Fruit fly (Drosophila melanogaster) whole organism, wandering third instar larva: ENCODE measurements around the gene GstD3.

Source experiments
- Abd-B ChIP-seq: fragments of >200 bp; optimal IDR thresholded peaks from 2 replicates; lab custom pipeline; 2017; ENCODE audit warnings: missing biosample characterization, missing genetic modification characterization
- CG32264 ChIP-seq: fragments of 200-800 bp; sonication (Bioruptor generic); optimal IDR thresholded peaks from 2 replicates; lab custom pipeline; 2016; ENCODE audit warnings: missing biosample characterization, missing genetic modification characterization
- CrebA ChIP-seq: fragments of 200-800 bp; sonication (Bioruptor generic); optimal IDR thresholded peaks from 2 replicates; lab custom pipeline; 2016; ENCODE audit warnings: missing biosample characterization, mild to moderate bottlenecking, missing genetic modification characterization, borderline replicate concordance
- Dfd ChIP-seq: fragments of >200 bp; optimal IDR thresholded peaks from 2 replicates; lab custom pipeline; 2017; ENCODE audit warnings: missing biosample characterization, missing genetic modification characterization
- Dif ChIP-seq: fragments of 200-275, 200-300 bp; sonication (Bioruptor generic); optimal IDR thresholded peaks from 2 replicates; lab custom pipeline; 2018; ENCODE audit warnings: missing biosample characterization, missing genetic modification characterization; ENCODE audit not compliant: partially characterized antibody
- GATAd ChIP-seq: sonication (Bioruptor generic); optimal IDR thresholded peaks from 2 replicates; lab custom pipeline; 2016; ENCODE audit warnings: missing biosample characterization, missing genetic modification characterization
- HLH106 ChIP-seq: fragments of 200-800 bp; optimal IDR thresholded peaks from 3 replicates; lab custom pipeline; 2019; ENCODE audit warnings: missing biosample characterization, mild to moderate bottlenecking, missing genetic modification characterization, moderate library complexity
- Hnf4 ChIP-seq: fragments of 200-800 bp; sonication (Bioruptor generic); optimal IDR thresholded peaks from 2 replicates; lab custom pipeline; 2016; ENCODE audit warnings: missing biosample characterization, mild to moderate bottlenecking, missing genetic modification characterization
- Hr78 ChIP-seq: fragments of >200 bp; optimal IDR thresholded peaks from 2 replicates; lab custom pipeline; 2017; ENCODE audit warnings: missing biosample characterization, missing genetic modification characterization
- Jra ChIP-seq: sonication (Bioruptor generic); optimal IDR thresholded peaks from 2 replicates; lab custom pipeline; 2016; ENCODE audit warnings: missing biosample characterization, missing genetic modification characterization
- Mio ChIP-seq: sonication (Bioruptor generic); optimal IDR thresholded peaks from 2 replicates; lab custom pipeline; 2016; ENCODE audit warnings: missing biosample characterization, missing genetic modification characterization
- Myc ChIP-seq: fragments of >200 bp; optimal IDR thresholded peaks from 2 replicates; lab custom pipeline; 2017
- N ChIP-seq: fragments of >200 bp; optimal IDR thresholded peaks from 2 replicates; lab custom pipeline; 2018; ENCODE audit warnings: missing biosample characterization, missing external identifiers, missing genetic modification characterization
- Rel ChIP-seq, 2 experiments: fragments of 200-800 bp; sonication (Bioruptor generic) in 1 of 2; optimal IDR thresholded peaks; 2 replicates in 1 of 2; 3 replicates in 1 of 2; lab custom pipeline; 2016 to 2019; ENCODE audit warnings: mild to moderate bottlenecking in 2 of 2, missing biosample characterization in 2 of 2, missing genetic modification characterization in 2 of 2, moderate library complexity in 1 of 2
- Sp1 ChIP-seq: fragments of 200-800 bp; sonication (Bioruptor generic); optimal IDR thresholded peaks from 3 replicates; lab custom pipeline; 2019; ENCODE audit warnings: missing biosample characterization, mild to moderate bottlenecking, missing genetic modification characterization, moderate library complexity
- Vsx2 ChIP-seq: fragments of 200-300, 225-300 bp; sonication (Bioruptor generic); optimal IDR thresholded peaks from 2 replicates; lab custom pipeline; 2018; ENCODE audit warnings: missing biosample characterization, missing genetic modification characterization; ENCODE audit not compliant: partially characterized antibody
- br ChIP-seq: fragments of 200-800 bp; sonication (Bioruptor generic); optimal IDR thresholded peaks from 2 replicates; lab custom pipeline; 2016; ENCODE audit warnings: missing biosample characterization, missing genetic modification characterization
- brk ChIP-seq: fragments of 200-800 bp; sonication (Bioruptor generic); optimal IDR thresholded peaks from 2 replicates; lab custom pipeline; 2016; ENCODE audit warnings: missing biosample characterization, mild to moderate bottlenecking, missing genetic modification characterization
- dl ChIP-seq, 2 experiments: fragments of 175-275, 200-275 bp in 1 of 2; fragments of 200-275 bp in 1 of 2; sonication (Bioruptor generic); optimal IDR thresholded peaks; lab custom pipeline; 2018; ENCODE audit warnings: mild to moderate bottlenecking in 2 of 2, missing biosample characterization in 2 of 2, missing genetic modification characterization in 2 of 2, moderate library complexity in 2 of 2; ENCODE audit not compliant: partially characterized antibody in 2 of 2, insufficient read depth in 1 of 2
- dmrt93B ChIP-seq: fragments of 200-800 bp; sonication (Bioruptor generic); optimal IDR thresholded peaks from 2 replicates; lab custom pipeline; 2018; ENCODE audit warnings: missing biosample characterization, mild to moderate bottlenecking, missing genetic modification characterization
- dsf ChIP-seq: sonication (Bioruptor generic); optimal IDR thresholded peaks from 2 replicates; lab custom pipeline; 2016; ENCODE audit warnings: missing biosample characterization, missing genetic modification characterization, borderline replicate concordance
- ey ChIP-seq: fragments of 200-800 bp; sonication (Bioruptor generic); optimal IDR thresholded peaks from 2 replicates; lab custom pipeline; 2016; ENCODE audit warnings: missing biosample characterization, missing genetic modification characterization
- foxo ChIP-seq, 2 experiments: fragments of 200-800 bp; sonication (Bioruptor generic); optimal IDR thresholded peaks; 2 replicates in 1 of 2; 3 replicates in 1 of 2; lab custom pipeline; 2016 to 2017; ENCODE audit warnings: missing biosample characterization in 2 of 2, missing genetic modification characterization in 2 of 2
- fru ChIP-seq: fragments of 200-800 bp; sonication (Bioruptor generic); optimal IDR thresholded peaks from 3 replicates; lab custom pipeline; 2016; ENCODE audit warnings: missing biosample characterization, mild to moderate bottlenecking, missing genetic modification characterization
- h ChIP-seq: fragments of 200-800 bp; sonication (Bioruptor generic); optimal IDR thresholded peaks from 3 replicates; lab custom pipeline; 2016; ENCODE audit warnings: missing biosample characterization, mild to moderate bottlenecking, missing genetic modification characterization
- jim ChIP-seq: fragments of 175-275, 200-325 bp; sonication (Bioruptor generic); optimal IDR thresholded peaks from 2 replicates; lab custom pipeline; 2016; ENCODE audit warnings: missing biosample characterization, mild to moderate bottlenecking, missing genetic modification characterization
- pan ChIP-seq: fragments of >200 bp; optimal IDR thresholded peaks from 2 replicates; lab custom pipeline; 2017
- psq ChIP-seq: fragments of 200-800 bp; sonication (Bioruptor generic); optimal IDR thresholded peaks from 3 replicates; lab custom pipeline; 2017; ENCODE audit warnings: missing biosample characterization, mild to moderate bottlenecking, missing genetic modification characterization, moderate library complexity
- rgr ChIP-seq: fragments of 200-800 bp; sonication (Bioruptor generic); optimal IDR thresholded peaks from 3 replicates; lab custom pipeline; 2016; ENCODE audit warnings: missing biosample characterization, mild to moderate bottlenecking, missing genetic modification characterization
- sage ChIP-seq: fragments of 200-800 bp; sonication (Bioruptor generic); optimal IDR thresholded peaks from 2 replicates; lab custom pipeline; 2016; ENCODE audit warnings: missing biosample characterization, mild to moderate bottlenecking, missing genetic modification characterization
- sv ChIP-seq: fragments of 200-800 bp; sonication (Bioruptor generic); optimal IDR thresholded peaks from 3 replicates; lab custom pipeline; 2016; ENCODE audit warnings: missing biosample characterization, missing genetic modification characterization
- tai ChIP-seq: sonication (Bioruptor generic); optimal IDR thresholded peaks from 2 replicates; lab custom pipeline; 2016; ENCODE audit warnings: missing biosample characterization, missing genetic modification characterization
- usp ChIP-seq: fragments of >200 bp; optimal IDR thresholded peaks from 2 replicates; lab custom pipeline; 2017; ENCODE audit warnings: missing biosample characterization, missing genetic modification characterization
- woc ChIP-seq: sonication (Bioruptor generic); optimal IDR thresholded peaks from 2 replicates; lab custom pipeline; 2016; ENCODE audit warnings: missing biosample characterization, mild to moderate bottlenecking, missing genetic modification characterization

The GstD3 gene

DNA sequence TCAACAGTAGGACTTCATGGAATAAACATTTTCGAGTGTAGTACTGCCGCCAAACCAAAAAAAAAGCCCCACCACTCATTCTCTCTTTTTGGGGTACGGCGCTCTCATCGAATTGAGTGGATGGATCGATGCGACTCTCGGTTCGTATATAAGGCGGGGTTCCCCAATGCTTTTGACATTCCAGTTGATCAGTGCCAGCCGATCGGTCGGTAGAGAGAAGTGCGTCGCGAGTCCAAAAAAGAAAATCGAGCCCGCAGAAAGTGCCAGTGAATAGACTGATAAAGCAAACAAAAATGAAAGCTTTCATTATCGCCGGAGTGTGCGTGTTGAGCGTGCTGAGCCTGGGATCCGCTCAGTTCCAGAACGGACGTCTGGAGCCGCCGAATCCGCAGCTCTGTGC is 13.0 kb upstream of the GstD3 start, which contains the start of gene CG4115:
CG4115 (plus strand) TSS at position 172 of the 400 bp plus-strand sequence.
- TF ChIP-seq Vsx2 (GFP tag; lab: Kevin White, UChicago) (no peak), Rel (GFP tag; optimal IDR thresholded peaks at IDR 0.05; lab: Kevin White, UChicago) (no peak), Rel (tag; optimal IDR thresholded peaks at IDR 0.05; lab: Kevin White, UChicago) (peak; percentile 94), Sp1 (GFP tag; lab: Kevin White, UChicago) (no peak), dmrt93B (GFP tag; lab: Kevin White, UChicago) (no peak), Dif (GFP tag; lab: Kevin White, UChicago) (peak; percentile 20), woc (peak; percentile 15), Hnf4 (no peak), Hr78 (no peak), dl (GFP tag; optimal IDR thresholded peaks at IDR 0.05; lab: Kevin White, UChicago; ENCODE audit: insufficient read depth in 1 of 2, partially characterized antibody in 2 of 2) (no peak)

DNA sequence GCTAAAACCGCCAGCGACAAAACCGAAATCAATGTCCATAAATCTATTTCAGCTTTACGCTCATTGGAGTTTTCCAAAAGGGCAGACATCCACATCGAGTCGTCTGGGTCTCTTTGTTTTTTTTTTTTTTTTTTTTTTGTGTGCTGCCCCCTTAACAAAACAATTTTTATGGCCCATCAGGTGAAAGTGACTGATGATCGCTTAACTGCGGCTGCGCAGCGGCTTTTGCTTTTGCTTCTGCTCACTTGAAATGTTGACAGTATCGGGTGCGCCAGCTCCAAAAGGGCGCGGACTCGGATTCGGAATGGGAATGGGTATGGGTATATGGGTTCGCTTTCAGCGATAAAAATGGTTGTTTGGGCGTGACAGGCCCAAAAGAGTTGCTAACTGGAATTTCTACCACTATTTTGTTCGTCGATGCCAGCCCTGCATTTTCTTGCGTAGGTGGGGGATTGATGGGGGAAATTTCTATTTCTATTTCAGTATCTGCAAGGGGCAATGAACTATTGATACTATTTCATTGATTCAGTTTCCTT is 10.8 kb upstream of the GstD3 start:
- TF ChIP-seq GATAd (GFP tag; lab: Kevin White, UChicago) = no peak
- no peak for TF ChIP-seq Sp1 (GFP tag; lab: Kevin White, UChicago)
- TF ChIP-seq Rel (GFP tag; optimal IDR thresholded peaks at IDR 0.05; lab: Kevin White, UChicago) = no peak
- TF ChIP-seq Rel (tag; optimal IDR thresholded peaks at IDR 0.05; lab: Kevin White, UChicago) = no peak
- no peak for TF ChIP-seq Mio (GFP tag; lab: Kevin White, UChicago)
- no peak for TF ChIP-seq Dfd (GFP tag; lab: Kevin White, UChicago)
- no peak for TF ChIP-seq tai (GFP tag; lab: Kevin White, UChicago)
- no peak for TF ChIP-seq N
- TF ChIP-seq Hr78 = no peak
- no peak for TF ChIP-seq pan
- TF ChIP-seq CG32264 (GFP tag; lab: Kevin White, UChicago) = no peak
- TF ChIP-seq fru = no peak
- no peak for TF ChIP-seq sage
- no peak for TF ChIP-seq foxo (GFP tag; optimal IDR thresholded peaks at IDR 0.05; lab: Kevin White, UChicago)
- TF ChIP-seq dsf = no peak
- no peak for TF ChIP-seq Jra (GFP tag; lab: Kevin White, UChicago)
- TF ChIP-seq usp (GFP tag; lab: Kevin White, UChicago) = no peak
- TF ChIP-seq br (GFP tag; lab: Kevin White, UChicago) = no peak
- no peak for TF ChIP-seq h (GFP tag; lab: Kevin White, UChicago)
- TF ChIP-seq dmrt93B (GFP tag; lab: Kevin White, UChicago) = no peak
- no peak for TF ChIP-seq ey (GFP tag; lab: Kevin White, UChicago)

DNA sequence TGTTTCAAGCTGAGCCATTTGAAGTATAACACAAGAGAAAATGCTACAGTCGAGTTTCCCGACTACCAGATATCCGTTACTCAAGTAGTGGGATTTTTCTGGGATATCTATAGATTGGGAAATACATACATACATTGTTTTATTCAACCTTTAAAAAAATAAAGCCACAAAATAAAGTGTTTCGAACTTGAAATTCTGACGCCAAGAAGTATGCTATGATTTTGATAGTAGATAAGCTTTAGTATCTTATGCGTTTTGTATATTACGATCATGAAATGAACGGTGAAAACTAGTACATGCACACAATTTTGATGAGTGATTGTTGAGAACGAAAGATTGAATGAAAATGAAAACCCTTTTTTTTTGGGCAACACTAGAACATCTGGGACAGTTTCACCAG is 9.3 kb upstream of the GstD3 start:
- no peak for TF ChIP-seq Rel (GFP tag; optimal IDR thresholded peaks at IDR 0.05; lab: Kevin White, UChicago)
- peak; percentile 3 for TF ChIP-seq Rel (tag; optimal IDR thresholded peaks at IDR 0.05; lab: Kevin White, UChicago)
- TF ChIP-seq tai (GFP tag; lab: Kevin White, UChicago) = no peak
- TF ChIP-seq, all 38 proteins: peak for 1

DNA sequence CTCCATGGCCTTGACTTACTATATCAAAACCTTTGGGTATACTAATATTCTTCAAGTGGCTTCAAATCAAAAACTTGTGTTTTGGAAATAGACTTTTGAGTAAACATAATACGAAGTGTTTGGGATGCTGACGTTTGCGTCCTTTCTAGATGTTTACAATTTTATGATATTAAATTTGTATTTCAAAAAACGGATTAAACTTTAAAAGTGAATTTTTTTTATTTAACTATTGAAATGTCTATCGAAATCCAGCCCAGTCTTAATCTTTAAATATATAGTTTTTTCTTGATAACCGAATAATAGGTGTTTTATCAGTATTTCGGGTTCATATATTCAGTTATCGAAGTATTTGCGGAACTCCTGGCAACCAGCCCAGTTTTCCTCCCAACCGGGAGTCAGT is 8.3 kb upstream of the GstD3 start, which contains the start of gene Tim17a1:
Tim17a1 (minus strand) TSS at position 101 of the 400 bp plus-strand sequence.
- no peak for TF ChIP-seq h (GFP tag; lab: Kevin White, UChicago)
- no peak for TF ChIP-seq dsf
- TF ChIP-seq rgr = no peak
- no peak for TF ChIP-seq Hr78
- no peak for TF ChIP-seq fru
- no peak for TF ChIP-seq CrebA (GFP tag; lab: Kevin White, UChicago)
- no peak for TF ChIP-seq brk (GFP tag; lab: Kevin White, UChicago)
- TF ChIP-seq Dif (GFP tag; lab: Kevin White, UChicago) = no peak
- TF ChIP-seq psq = no peak
- no peak for TF ChIP-seq usp (GFP tag; lab: Kevin White, UChicago)
- TF ChIP-seq foxo (GFP tag; optimal IDR thresholded peaks at IDR 0.05; lab: Kevin White, UChicago) = no peak
- TF ChIP-seq Hnf4 = no peak
- no peak for TF ChIP-seq Vsx2 (GFP tag; lab: Kevin White, UChicago)
- no peak for TF ChIP-seq pan
- TF ChIP-seq sv (GFP tag; lab: Kevin White, UChicago) = no peak
- TF ChIP-seq, all 38 proteins: peak for 0

DNA sequence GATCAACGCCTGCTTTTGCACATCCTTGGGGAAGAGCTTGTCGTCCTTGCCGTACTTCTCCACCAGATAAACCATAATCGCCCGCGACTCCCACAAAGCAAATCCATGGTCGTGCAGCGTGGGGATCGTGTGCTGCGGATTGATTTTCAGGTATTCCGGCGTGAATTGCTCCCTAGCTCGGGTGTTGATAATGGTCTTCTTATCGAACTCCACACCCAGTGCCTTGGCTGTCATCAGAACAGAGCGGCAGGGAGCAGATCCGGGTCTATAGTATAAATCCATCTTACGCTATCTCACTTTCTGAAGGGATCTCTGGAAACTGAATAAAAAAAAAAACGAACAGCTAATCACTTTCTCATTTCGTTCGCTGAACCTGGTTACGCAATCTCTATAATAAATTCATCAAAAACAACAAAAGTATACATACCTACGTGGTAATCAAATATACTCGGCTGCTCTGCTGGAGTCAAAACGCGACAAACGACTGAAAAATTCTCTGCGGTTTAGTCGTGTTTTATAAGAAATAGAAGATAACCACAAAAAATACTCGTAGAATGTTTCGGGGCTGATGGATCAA is 7.5 kb upstream of the GstD3 start, which contains the start of gene GstD10:
GstD10 (minus strand) TSS at position 472 of the 577 bp plus-strand sequence.
- TF ChIP-seq Rel (GFP tag; optimal IDR thresholded peaks at IDR 0.05; lab: Kevin White, UChicago) = no peak
- no peak for TF ChIP-seq Rel (tag; optimal IDR thresholded peaks at IDR 0.05; lab: Kevin White, UChicago)
- TF ChIP-seq sv (GFP tag; lab: Kevin White, UChicago) = no peak
- no peak for TF ChIP-seq h (GFP tag; lab: Kevin White, UChicago)
- no peak for TF ChIP-seq HLH106 (tag; lab: Kevin White, UChicago)
- TF ChIP-seq jim = no peak
- TF ChIP-seq rgr = no peak
- TF ChIP-seq Myc (lab: Kevin White, UChicago) = no peak
- TF ChIP-seq pan = no peak
- no peak for TF ChIP-seq Hnf4
- TF ChIP-seq usp (GFP tag; lab: Kevin White, UChicago) = no peak
- no peak for TF ChIP-seq psq
- no peak for TF ChIP-seq N
- no peak for TF ChIP-seq Abd-B (GFP tag; lab: Kevin White, UChicago)
- no peak for TF ChIP-seq Vsx2 (GFP tag; lab: Kevin White, UChicago)
